Worm (Caenorhabditis elegans) whole organism, late embryonic: ENCODE data around the gene oig-2.

Source experiments
- T23F11.4 ChIP-seq: fragments of 200-800 bp; sonication (Bioruptor generic); optimal IDR thresholded peaks from 2 replicates; lab custom pipeline; 2018; ENCODE audit warnings: mild to moderate bottlenecking, missing genetic modification characterization, missing compliant biosample characterization
- ama-1 ChIP-seq: fragments of 150-350 bp; optimal IDR thresholded peaks from 2 replicates; lab custom pipeline; 2014
- hlh-30 ChIP-seq: sonication (generic microtip); optimal IDR thresholded peaks from 2 replicates; lab custom pipeline; 2017; ENCODE audit warnings: antibody characterized with exemption, missing genetic modification characterization, missing compliant biosample characterization; ENCODE audit not compliant: insufficient read depth
- nfya-1 ChIP-seq: sonication (generic microtip); optimal IDR thresholded peaks from 2 replicates; lab custom pipeline; 2017; ENCODE audit warnings: missing genetic modification characterization, mild to moderate bottlenecking, missing compliant biosample characterization, antibody characterized with exemption, moderate library complexity
- npax-4 ChIP-seq: sonication (generic microtip); optimal IDR thresholded peaks from 2 replicates; lab custom pipeline; 2016; ENCODE audit warnings: missing genetic modification characterization, missing compliant biosample characterization
- tbx-2 ChIP-seq: sonication (generic microtip); optimal IDR thresholded peaks from 2 replicates; lab custom pipeline; 2016; ENCODE audit warnings: missing genetic modification characterization, missing compliant biosample characterization

- TF ChIP-seq nfya-1 (no peak), ama-1 (lab: Kevin White, UChicago) (no peak), tbx-2 (no peak), npax-4 (tag; lab: Kevin White, UChicago) (no peak), hlh-30 (no peak), T23F11.4 (GFP tag; lab: Kevin White, UChicago) (no peak)
Measured at ce11 chrII:12969622-12970021, 38.3 kb downstream of the oig-2 start, which contains the start of gene Y38F1A.4.
